Fruit fly (Drosophila melanogaster) whole organism, embryonic: ENCODE data around the gene phol.

Experiments
- B-H2 ChIP-seq: fragments of 200-800 bp; sonication (Bioruptor generic); optimal IDR thresholded peaks from 2 replicates; lab custom pipeline; 2018; ENCODE audit warnings: missing biosample characterization, mild to moderate bottlenecking, missing genetic modification characterization
- CG10431 ChIP-seq: fragments of 200-800 bp; sonication (Bioruptor generic); optimal IDR thresholded peaks from 3 replicates; lab custom pipeline; 2018; ENCODE audit warnings: missing biosample characterization, mild to moderate bottlenecking, missing genetic modification characterization
- CG11504 ChIP-seq: fragments of 200-800 bp; sonication (Bioruptor generic); optimal IDR thresholded peaks from 3 replicates; lab custom pipeline; 2019; ENCODE audit warnings: missing biosample characterization, mild to moderate bottlenecking, missing genetic modification characterization, moderate library complexity
- CG12155 ChIP-seq: fragments of 200-800 bp; sonication (Bioruptor generic); optimal IDR thresholded peaks from 3 replicates; lab custom pipeline; 2016; ENCODE audit warnings: missing biosample characterization, missing genetic modification characterization
- CG12299 ChIP-seq: fragments of 200-800 bp; sonication (Bioruptor generic); optimal IDR thresholded peaks from 2 replicates; lab custom pipeline; 2018; ENCODE audit warnings: missing biosample characterization, mild to moderate bottlenecking, missing genetic modification characterization
- CG15601 ChIP-seq: fragments of 200-800 bp; sonication (Bioruptor generic); optimal IDR thresholded peaks from 3 replicates; lab custom pipeline; 2019; ENCODE audit warnings: missing biosample characterization, mild to moderate bottlenecking, missing genetic modification characterization, moderate library complexity
- CG31441 ChIP-seq: fragments of 200-800 bp; sonication (Bioruptor generic); IDR thresholded peaks from 2 replicates; pipeline ENCODE4 v1.3.6; 2022; ENCODE audit warnings: missing biosample characterization, missing genetic modification characterization
- CG34422 ChIP-seq: fragments of 200-800 bp; sonication (Bioruptor generic); IDR thresholded peaks from 3 replicates; pipeline ENCODE4 v1.3.6; 2022; ENCODE audit warnings: missing biosample characterization, missing genetic modification characterization
- CG42726 ChIP-seq: fragments of 200-800 bp; sonication (Bioruptor generic); IDR thresholded peaks from 2 replicates; pipeline ENCODE4 v1.3.6; 2022; ENCODE audit warnings: missing biosample characterization, missing genetic modification characterization; ENCODE audit not compliant: partially characterized antibody
- CG4282 ChIP-seq: fragments of 200-800 bp; sonication (Bioruptor generic); optimal IDR thresholded peaks from 2 replicates; lab custom pipeline; 2016; ENCODE audit warnings: missing biosample characterization, missing genetic modification characterization
- CG4360 ChIP-seq: fragments of 200-800 bp; sonication (Bioruptor generic); IDR thresholded peaks from 2 replicates; pipeline ENCODE4 v1.3.6; 2022; ENCODE audit warnings: missing biosample characterization, missing genetic modification characterization
- CG4854 ChIP-seq: fragments of 200-800 bp; sonication (Bioruptor generic); optimal IDR thresholded peaks from 2 replicates; lab custom pipeline; 2016; ENCODE audit warnings: missing biosample characterization, missing genetic modification characterization, inconsistent platforms
- CG7372 ChIP-seq: fragments of 200-800 bp; sonication (Bioruptor generic); IDR thresholded peaks from 2 replicates; pipeline ENCODE4 v1.3.6; 2022; ENCODE audit warnings: missing biosample characterization, missing genetic modification characterization
- CG7928 ChIP-seq: fragments of 200-800 bp; sonication (Bioruptor generic); optimal IDR thresholded peaks from 2 replicates; lab custom pipeline; 2017; ENCODE audit warnings: missing biosample characterization, mild to moderate bottlenecking, missing genetic modification characterization
- Chrac-16 ChIP-seq: fragments of 200-800 bp; sonication (Bioruptor generic); optimal IDR thresholded peaks from 3 replicates; lab custom pipeline; 2016; ENCODE audit warnings: missing biosample characterization, missing genetic modification characterization
- CoRest ChIP-seq: fragments of 200-800 bp; sonication (Bioruptor generic); optimal IDR thresholded peaks from 3 replicates; lab custom pipeline; 2018; ENCODE audit warnings: missing biosample characterization, mild to moderate bottlenecking, missing genetic modification characterization, moderate library complexity
- D19A ChIP-seq: fragments of 200-800 bp; optimal IDR thresholded peaks from 3 replicates; lab custom pipeline; 2019; ENCODE audit warnings: missing biosample characterization, mild to moderate bottlenecking, missing genetic modification characterization, moderate library complexity
- Dek ChIP-seq: fragments of 200-800 bp; sonication (Bioruptor generic); optimal IDR thresholded peaks from 3 replicates; lab custom pipeline; 2019; ENCODE audit warnings: missing biosample characterization, mild to moderate bottlenecking, missing genetic modification characterization, moderate library complexity
- Dll ChIP-seq: fragments of 200-800 bp; sonication (Bioruptor generic); IDR thresholded peaks from 4 replicates; pipeline ENCODE4 v1.3.6; 2022; ENCODE audit warnings: missing biosample characterization, missing genetic modification characterization; ENCODE audit not compliant: partially characterized antibody
- Drgx ChIP-seq: fragments of 200-800 bp; sonication (Bioruptor generic); IDR thresholded peaks from 2 replicates; pipeline ENCODE4 v1.3.6; 2022; ENCODE audit warnings: missing biosample characterization, missing genetic modification characterization
- Ets65A ChIP-seq: fragments of 200-800 bp; sonication (Bioruptor generic); peaks from one replicate; lab custom pipeline; 2016; ENCODE audit warnings: missing biosample characterization, missing genetic modification characterization
- Gsc ChIP-seq: fragments of 200-800 bp; sonication (Bioruptor generic); IDR thresholded peaks from 2 replicates; pipeline ENCODE4 v1.3.6; 2022; ENCODE audit warnings: missing biosample characterization, missing genetic modification characterization
- Hey ChIP-seq: fragments of 200-800 bp; sonication (Bioruptor generic); optimal IDR thresholded peaks from 3 replicates; lab custom pipeline; 2018; ENCODE audit warnings: missing biosample characterization, mild to moderate bottlenecking, missing genetic modification characterization
- Mad ChIP-seq: fragments of 200-800 bp; sonication (Bioruptor generic); optimal IDR thresholded peaks from 2 replicates; lab custom pipeline; 2016; ENCODE audit warnings: missing biosample characterization, missing genetic modification characterization
- NC2β ChIP-seq: fragments of 200-800 bp; sonication (Bioruptor generic); optimal IDR thresholded peaks from 2 replicates; lab custom pipeline; 2016; ENCODE audit warnings: missing biosample characterization, missing genetic modification characterization
- Nf-YB ChIP-seq: fragments of 200-800 bp; sonication (Bioruptor generic); optimal IDR thresholded peaks from 3 replicates; lab custom pipeline; 2019; ENCODE audit warnings: missing biosample characterization, mild to moderate bottlenecking, missing genetic modification characterization, moderate library complexity
- NfI ChIP-seq: fragments of 200-800 bp; sonication (Bioruptor generic); optimal IDR thresholded peaks from 3 replicates; lab custom pipeline; 2018; ENCODE audit warnings: missing biosample characterization, mild to moderate bottlenecking, missing genetic modification characterization, moderate library complexity
- Ravus ChIP-seq: fragments of 200-800 bp; sonication (Bioruptor generic); IDR thresholded peaks from 2 replicates; pipeline ENCODE4 v1.3.6; 2022; ENCODE audit warnings: missing biosample characterization, missing genetic modification characterization
- Stat92E ChIP-seq, 3 experiments: fragments of >200 bp in 2 of 3; fragments of 200-800 bp in 1 of 3; sonication (Bioruptor generic) in 1 of 3; optimal IDR thresholded peaks; 2 replicates each; lab custom pipeline; 2017 to 2019; ENCODE audit warnings: missing biosample characterization in 3 of 3, missing genetic modification characterization in 3 of 3, mild to moderate bottlenecking in 1 of 3, moderate library complexity in 1 of 3
- YL-1 ChIP-seq: fragments of 200-800 bp; sonication (Bioruptor generic); optimal IDR thresholded peaks from 3 replicates; lab custom pipeline; 2017; ENCODE audit warnings: missing biosample characterization, mild to moderate bottlenecking, missing genetic modification characterization
- ase ChIP-seq: fragments of 200-800 bp; sonication (Bioruptor generic); IDR thresholded peaks from 3 replicates; pipeline ENCODE4 v1.3.6; 2022; ENCODE audit warnings: missing biosample characterization, missing genetic modification characterization
- btn ChIP-seq: fragments of 200-800 bp; sonication (Bioruptor generic); optimal IDR thresholded peaks from 2 replicates; lab custom pipeline; 2016; ENCODE audit warnings: missing biosample characterization, missing genetic modification characterization
- ems ChIP-seq: fragments of 200-800 bp; sonication (Bioruptor generic); optimal IDR thresholded peaks from 3 replicates; lab custom pipeline; 2016; ENCODE audit warnings: missing biosample characterization, missing genetic modification characterization
- en ChIP-seq: fragments of 200-800 bp; sonication (Bioruptor generic); optimal IDR thresholded peaks from 2 replicates; lab custom pipeline; 2016; ENCODE audit warnings: missing biosample characterization, missing genetic modification characterization
- fd96Cb ChIP-seq: fragments of 200-800 bp; sonication (Bioruptor generic); optimal IDR thresholded peaks from 2 replicates; lab custom pipeline; 2018; ENCODE audit warnings: missing biosample characterization, mild to moderate bottlenecking, missing genetic modification characterization, moderate library complexity
- gce ChIP-seq: fragments of 200-800 bp; sonication (Bioruptor generic); IDR thresholded peaks from 3 replicates; pipeline ENCODE4 v1.3.6; 2022; ENCODE audit warnings: missing biosample characterization, missing genetic modification characterization
- gcm ChIP-seq: fragments of 200-800 bp; sonication (Bioruptor generic); optimal IDR thresholded peaks from 2 replicates; lab custom pipeline; 2019; ENCODE audit warnings: missing biosample characterization, mild to moderate bottlenecking, missing genetic modification characterization, moderate library complexity
- jigr1 ChIP-seq: fragments of 200-800 bp; sonication (Bioruptor generic); IDR thresholded peaks from 3 replicates; pipeline ENCODE4 v1.3.6; 2022; ENCODE audit warnings: missing biosample characterization, missing genetic modification characterization
- lilli ChIP-seq: fragments of 200-800 bp; sonication (Bioruptor generic); optimal IDR thresholded peaks from 3 replicates; lab custom pipeline; 2016; ENCODE audit warnings: missing biosample characterization, missing genetic modification characterization
- mam ChIP-seq: fragments of 200-800 bp; sonication (Bioruptor generic); optimal IDR thresholded peaks from 3 replicates; lab custom pipeline; 2016; ENCODE audit warnings: missing biosample characterization, missing genetic modification characterization
- mld ChIP-seq: fragments of 200-800 bp; sonication (Bioruptor generic); IDR thresholded peaks from 3 replicates; pipeline ENCODE4 v1.3.6; 2022; ENCODE audit warnings: missing biosample characterization, missing genetic modification characterization; ENCODE audit not compliant: partially characterized antibody
- pb ChIP-seq: fragments of 200-800 bp; sonication (Bioruptor generic); optimal IDR thresholded peaks from 3 replicates; lab custom pipeline; 2016; ENCODE audit warnings: missing biosample characterization, missing genetic modification characterization
- prd ChIP-seq, 3 experiments: fragments of >200 bp in 2 of 3; fragments of 200-800 bp in 1 of 3; sonication (Bioruptor generic) in 1 of 3; optimal IDR thresholded peaks in 2 of 3; IDR thresholded peaks in 1 of 3; 2 replicates in 2 of 3; 3 replicates in 1 of 3; pipeline versions ENCODE4 v1.3.6 to Lab custom; 2017 to 2022; ENCODE audit warnings: missing biosample characterization in 1 of 3, missing genetic modification characterization in 1 of 3
- tll ChIP-seq, 2 experiments: fragments of 200-800 bp in 1 of 2; fragments of >200 bp in 1 of 2; sonication (Bioruptor generic) in 1 of 2; optimal IDR thresholded peaks; 2 replicates each; lab custom pipeline; 2017 to 2019; ENCODE audit warnings: missing biosample characterization in 2 of 2, missing genetic modification characterization in 2 of 2, mild to moderate bottlenecking in 1 of 2, moderate library complexity in 1 of 2
- tna ChIP-seq: fragments of 200-800 bp; sonication (Bioruptor generic); IDR thresholded peaks from 2 replicates; pipeline ENCODE4 v1.3.6; 2022; ENCODE audit warnings: missing biosample characterization, missing genetic modification characterization; ENCODE audit not compliant: partially characterized antibody
- tup ChIP-seq: fragments of 200-800 bp; sonication (Bioruptor generic); optimal IDR thresholded peaks from 2 replicates; lab custom pipeline; 2016; ENCODE audit warnings: missing biosample characterization, mild to moderate bottlenecking, missing genetic modification characterization, moderate library complexity
- usp ChIP-seq: fragments of >200 bp; optimal IDR thresholded peaks from 2 replicates; lab custom pipeline; 2017; ENCODE audit warnings: missing biosample characterization, missing genetic modification characterization
- vvl ChIP-seq: fragments of 200-800 bp; sonication (Bioruptor generic); IDR thresholded peaks from 2 replicates; pipeline ENCODE4 v1.3.6; 2022; ENCODE audit warnings: missing biosample characterization, missing genetic modification characterization
- wdn ChIP-seq: fragments of 200-800 bp; sonication (Bioruptor generic); IDR thresholded peaks from 2 replicates; pipeline ENCODE4 v1.3.6; 2022; ENCODE audit warnings: missing biosample characterization, missing genetic modification characterization

Gene phol

DNA sequence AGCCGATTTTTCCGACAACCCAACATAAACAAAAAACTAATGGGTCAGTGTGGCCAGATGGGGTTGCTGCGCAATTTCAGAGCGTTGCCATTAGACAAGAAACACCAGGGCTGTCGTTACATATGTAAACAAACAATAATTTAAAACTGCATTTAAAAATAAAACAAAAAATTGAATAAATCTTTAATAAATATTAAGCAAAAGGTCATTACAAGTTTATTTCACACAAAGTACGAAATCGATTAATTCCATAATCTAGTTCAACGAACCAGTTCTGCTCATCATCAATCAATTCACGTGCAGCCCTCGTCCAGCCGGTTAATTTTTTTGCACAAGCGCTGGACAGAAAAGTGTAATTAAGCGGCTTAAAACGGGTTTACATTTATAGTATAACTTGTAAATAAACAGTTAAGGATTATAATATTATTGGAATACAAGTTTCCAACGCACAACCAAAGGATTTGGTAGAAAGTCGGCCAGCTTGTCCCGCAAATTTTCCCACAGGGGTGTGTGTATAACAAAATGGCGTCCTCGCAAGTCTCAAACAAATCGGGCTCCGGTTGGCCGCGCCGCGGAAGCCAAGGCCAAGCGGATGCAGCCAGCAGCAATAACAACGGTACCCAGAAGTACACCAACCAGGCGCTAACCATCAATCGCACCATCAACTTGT, 45.2 kb downstream of the phol start, which contains the start of the genes CG4022 and Cpsf5 (continued):
- TF ChIP-seq Gsc (GFP tag; lab: Robert Waterston, UW) (no peak), NC2β (peak; percentile 44), CG7372 (GFP tag; lab: Robert Waterston, UW) (peak; percentile 84), jigr1 (no peak), wdn (GFP tag; lab: Robert Waterston, UW) (peak; percentile 55; the same call in 1 of the 2 replicates), CG12155 (GFP tag; lab: Kevin White, UChicago) (peak; percentile 82), D19A (tag; lab: Kevin White, UChicago) (peak; percentile 52), lilli (peak; percentile 90), ems (GFP tag; lab: Kevin White, UChicago) (peak; percentile 70), btn (GFP tag; lab: Kevin White, UChicago) (no peak), vvl (GFP tag; lab: Robert Waterston, UW) (peak; percentile 85), CG4360 (GFP tag; lab: Robert Waterston, UW) (no peak), Mad (GFP tag; lab: Kevin White, UChicago) (peak; percentile 85), CG34422 (GFP tag; lab: Robert Waterston, UW) (peak; percentile 80), Nf-YB (GFP tag; lab: Kevin White, UChicago) (peak; percentile 70), CoRest (tag; lab: Kevin White, UChicago) (peak; percentile 91), gcm (GFP tag; lab: Kevin White, UChicago) (peak; percentile 78), mam (GFP tag; lab: Kevin White, UChicago) (peak; percentile 73), en (no peak), CG31441 (GFP tag; lab: Robert Waterston, UW) (peak; percentile 79), usp (GFP tag; lab: Kevin White, UChicago) (no peak), prd (optimal IDR thresholded peaks at IDR 0.05; lab: Kevin White, UChicago) (no peak), prd (GFP tag; IDR thresholded peaks at IDR 0.05; lab: Robert Waterston, UW) (peak; percentile 84), Ets65A (GFP tag; lab: Kevin White, UChicago) (peak; percentile 90), CG10431 (GFP tag; lab: Kevin White, UChicago) (peak; percentile 81), CG12299 (tag; lab: Kevin White, UChicago) (peak; percentile 84), mld (GFP tag; lab: Robert Waterston, UW) (no peak), B-H2 (GFP tag; lab: Kevin White, UChicago) (peak; percentile 89), CG11504 (tag; lab: Kevin White, UChicago) (peak; percentile 82), Dek (tag; lab: Kevin White, UChicago) (peak; percentile 83), tup (GFP tag; lab: Kevin White, UChicago) (peak; percentile 41), gce (GFP tag; lab: Robert Waterston, UW) (peak; percentile 80; the same call in 1 of the 3 replicates), YL-1 (GFP tag; lab: Kevin White, UChicago) (peak; percentile 88), Hey (no peak), tna (GFP tag; lab: Robert Waterston, UW) (no peak), Drgx (GFP tag; lab: Robert Waterston, UW) (peak; percentile 39), tll (GFP tag; optimal IDR thresholded peaks at IDR 0.05; lab: Kevin White, UChicago) (no peak), NfI (GFP tag; lab: Kevin White, UChicago) (peak; percentile 87), CG4282 (GFP tag; lab: Kevin White, UChicago) (no peak), CG42726 (GFP tag; lab: Robert Waterston, UW) (no peak), CG4854 (GFP tag; lab: Kevin White, UChicago) (peak; percentile 62), Dll (GFP tag; lab: Robert Waterston, UW) (peak; percentile 50), Ravus (peak; percentile 25; the same call in 1 of the 2 replicates), CG15601 (tag; lab: Kevin White, UChicago) (peak; percentile 86), ase (peak; percentile 73; the same call in 2 of the 3 replicates), Chrac-16 (GFP tag; lab: Kevin White, UChicago) (peak; percentile 85), pb (GFP tag; lab: Kevin White, UChicago) (peak; percentile 31), Stat92E (GFP tag; optimal IDR thresholded peaks at IDR 0.05; lab: Kevin White, UChicago) (peak in 1 of 3 experiments; percentile 73), CG7928 (peak; percentile 98), fd96Cb (tag; lab: Kevin White, UChicago) (peak; percentile 68)
